Fruit fly (Drosophila melanogaster): ENCODE data around the gene ArfGAP1.

The ArfGAP1 gene

dm6 chr3L:12387898-12388297 lies 29.5 kb downstream of the ArfGAP1 start:
- no peak for TF ChIP-seq CG17801 (GFP tag; optimal IDR thresholded peaks at IDR 0.05; ENCODE audit: partially characterized antibody)

- TF ChIP-seq CG17801 (GFP tag; optimal IDR thresholded peaks at IDR 0.05; ENCODE audit: partially characterized antibody): no peak
Observed at dm6 chr3L:12387063-12387462, 30.3 kb downstream of the ArfGAP1 start.

DNA sequence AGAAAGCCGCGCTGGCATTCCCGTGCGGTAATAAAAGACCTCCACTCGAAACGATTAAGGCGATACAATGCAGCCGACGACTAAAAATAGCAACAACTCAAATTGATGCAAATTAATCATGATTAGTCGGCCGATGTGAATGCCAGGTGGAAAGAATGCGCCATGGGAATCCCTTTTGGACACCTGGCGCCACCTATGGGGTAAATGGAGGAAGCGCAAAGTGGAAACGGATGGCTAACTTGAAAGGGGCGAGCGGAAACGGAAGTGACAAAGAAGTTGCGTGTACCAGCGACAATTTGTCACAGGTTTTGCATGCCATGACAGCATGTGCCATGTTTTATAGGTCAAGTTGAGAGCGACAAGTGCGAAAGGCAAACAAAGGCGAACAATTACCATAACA lies 36.8 kb downstream of the ArfGAP1 start:
- peak; percentile 1 for TF ChIP-seq CG17801 (GFP tag; optimal IDR thresholded peaks at IDR 0.05; ENCODE audit: partially characterized antibody)

DNA sequence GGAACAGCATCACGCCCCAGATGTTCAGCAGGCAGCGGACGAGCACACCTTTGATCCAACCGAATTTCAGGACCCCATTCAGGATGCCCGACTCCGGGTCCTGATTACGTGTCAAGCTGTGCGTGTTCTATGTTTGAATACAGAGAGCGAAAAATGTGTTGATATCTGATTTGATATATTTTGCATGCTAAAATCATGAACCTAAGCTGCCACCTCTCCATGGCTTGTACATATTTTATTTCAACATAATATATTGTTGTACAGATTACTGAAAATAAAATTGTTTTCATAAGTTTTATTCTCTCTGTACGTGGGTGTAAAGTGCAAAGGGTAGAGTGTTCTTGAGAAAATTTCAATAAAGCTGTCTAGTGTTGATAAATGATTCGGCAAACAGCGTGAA lies 43.0 kb downstream of the ArfGAP1 start:
- TF ChIP-seq CG17801 (GFP tag; optimal IDR thresholded peaks at IDR 0.05; ENCODE audit: partially characterized antibody): no peak

All from ovary, adult (tissue).